Worm (Caenorhabditis elegans) whole organism, young adult: Measurements from ENCODE around the gene klp-13.

ENCODE experiments used
- F22D6.2 ChIP-seq: sonication (generic microtip); optimal IDR thresholded peaks from 2 replicates; lab custom pipeline; 2016; ENCODE audit warnings: mild to moderate bottlenecking, missing genetic modification characterization, missing compliant biosample characterization
- Y95B8A.8 ChIP-seq: fragments of 200-800 bp; sonication (Bioruptor generic); IDR thresholded peaks from 2 replicates; pipeline ENCODE4 v1.3.6; 2022; ENCODE audit warnings: missing genetic modification reagents, missing genetic modification characterization, missing compliant biosample characterization
- ama-1 ChIP-seq, 3 experiments: fragments of 150-350 bp in 1 of 3; sonication (generic microtip) in 2 of 3; optimal IDR thresholded peaks; 2 replicates each; lab custom pipeline; 2014 to 2018; ENCODE audit warnings: missing biosample characterization in 2 of 3, missing genetic modification characterization in 2 of 3, missing genetic modification reagents in 2 of 3
- dpl-1 ChIP-seq: fragments of 150-350 bp; optimal IDR thresholded peaks from 2 replicates; lab custom pipeline; 2014; ENCODE audit warnings: missing biosample characterization, missing genetic modification reagents, missing genetic modification characterization
- him-1 ChIP-seq: sonication (generic microtip); optimal IDR thresholded peaks from 2 replicates; lab custom pipeline; 2016; ENCODE audit warnings: missing genotype, missing genetic modification reagents, missing genetic modification characterization, missing compliant biosample characterization
- nfyb-1 ChIP-seq: fragments of 200-800 bp; sonication (Bioruptor generic); IDR thresholded peaks from 2 replicates; pipeline ENCODE4 v1.3.6; 2022; ENCODE audit warnings: missing genetic modification reagents, missing genetic modification characterization, missing compliant biosample characterization
- nhr-90 ChIP-seq: sonication (generic microtip); optimal IDR thresholded peaks from 2 replicates; lab custom pipeline; 2016; ENCODE audit warnings: missing genotype, mild to moderate bottlenecking, missing genetic modification characterization, missing compliant biosample characterization
- repo-1 ChIP-seq: sonication (generic microtip); optimal IDR thresholded peaks from 2 replicates; lab custom pipeline; 2017; ENCODE audit warnings: mild to moderate bottlenecking, missing genetic modification characterization, missing compliant biosample characterization
- rpc-1 ChIP-seq, 2 experiments: fragments of 150-350 bp in 1 of 2; sonication (generic microtip) in 1 of 2; optimal IDR thresholded peaks; 2 replicates each; lab custom pipeline; 2014 to 2018; ENCODE audit warnings: missing biosample characterization in 1 of 2, missing genetic modification characterization in 1 of 2, missing genetic modification reagents in 1 of 2, missing genotype in 1 of 2
- sea-2 ChIP-seq: fragments of 200-800 bp; sonication (Bioruptor generic); IDR thresholded peaks from 2 replicates; pipeline ENCODE4 v1.3.6; 2022; ENCODE audit warnings: missing genetic modification characterization, missing compliant biosample characterization
- unc-62 ChIP-seq: fragments of 150-350 bp; optimal IDR thresholded peaks from 2 replicates; lab custom pipeline; 2014; ENCODE audit warnings: missing biosample characterization, missing genetic modification reagents, missing genetic modification characterization

DNA sequence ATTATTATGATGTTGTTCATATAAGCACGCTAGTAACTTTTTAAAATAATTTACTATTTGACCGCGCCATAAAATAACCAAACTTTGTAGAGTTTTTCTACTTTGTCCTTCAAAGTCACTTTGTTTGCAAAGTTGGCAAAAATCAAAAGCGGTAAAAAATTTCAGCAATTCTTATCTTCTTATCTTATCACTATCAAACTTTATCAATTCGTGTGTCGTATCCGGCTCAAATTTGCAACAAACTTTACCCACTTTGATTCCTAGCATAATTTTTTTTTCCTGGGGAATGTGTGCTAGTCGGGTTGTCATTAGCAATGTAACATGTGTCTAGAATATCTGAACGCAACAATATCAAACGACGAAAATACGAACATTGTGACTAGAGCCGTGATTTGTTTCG, 931 bp downstream of the klp-13 start:
- TF ChIP-seq rpc-1 (optimal IDR thresholded peaks at IDR 0.05; lab: Kevin White, UChicago) (no peak), rpc-1 (tag; optimal IDR thresholded peaks at IDR 0.05; lab: Kevin White, UChicago) (no peak), F22D6.2 (tag; lab: Kevin White, UChicago) (no peak), Y95B8A.8 (GFP tag; lab: Robert Waterston, UW) (no peak), repo-1 (no peak), unc-62 (no peak), him-1 (no peak), nfyb-1 (no peak), nhr-90 (tag; lab: Kevin White, UChicago) (no peak), ama-1 (optimal IDR thresholded peaks at IDR 0.05; lab: Kevin White, UChicago) (no peak), ama-1 (GFP tag; optimal IDR thresholded peaks at IDR 0.05; lab: Kevin White, UChicago) (no peak), sea-2 (GFP tag; lab: Robert Waterston, UW) (no peak), dpl-1 (no peak)
